Worm (Caenorhabditis elegans) whole organism, L1 larva: ENCODE results near the gene rpn-1.

ENCODE experiments used
- ceh-8 ChIP-seq: fragments of 200-800 bp; sonication (Bioruptor generic); optimal IDR thresholded peaks from 2 replicates; lab custom pipeline; 2018; ENCODE audit warnings: mild to moderate bottlenecking, missing genetic modification characterization, moderate library complexity, missing compliant biosample characterization
- lin-15B ChIP-seq: fragments of 150-350 bp; sonication (generic microtip); optimal IDR thresholded peaks from 3 replicates; lab custom pipeline; 2014; ENCODE audit warnings: missing biosample characterization, missing genetic modification characterization
- nhr-237 ChIP-seq: fragments of 150-350 bp; optimal IDR thresholded peaks from 2 replicates; lab custom pipeline; 2014; ENCODE audit warnings: missing biosample characterization, missing genetic modification characterization
- nhr-76 ChIP-seq: sonication (generic microtip); optimal IDR thresholded peaks from 2 replicates; lab custom pipeline; 2017; ENCODE audit warnings: missing biosample characterization, missing genetic modification characterization
- nhr-84 ChIP-seq: sonication (generic microtip); optimal IDR thresholded peaks from 2 replicates; lab custom pipeline; 2017; ENCODE audit warnings: missing biosample characterization, missing genetic modification characterization

DNA sequence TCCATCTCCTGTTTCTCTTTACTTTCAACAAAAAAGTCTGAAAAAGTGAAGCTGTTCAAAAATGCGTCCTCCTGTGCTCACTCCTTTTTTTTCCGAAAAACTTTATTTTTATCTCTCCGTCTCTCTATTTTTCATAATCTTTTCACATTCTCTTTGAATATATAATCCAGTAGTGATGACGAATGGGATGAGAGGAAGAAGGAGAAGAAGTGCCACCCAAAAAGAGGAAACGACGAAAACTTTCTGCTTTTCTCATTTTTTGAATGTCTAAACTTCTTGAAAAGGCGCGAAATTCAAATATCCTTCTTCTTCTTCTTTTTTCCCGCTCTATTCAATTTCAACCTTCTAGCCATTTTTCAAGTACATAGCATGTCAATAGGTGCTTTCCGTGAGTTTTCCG is 45.0 kb upstream of the rpn-1 start:
- no peak for TF ChIP-seq nhr-237 (tag; lab: Kevin White, UChicago)
- TF ChIP-seq nhr-84: no peak
- no peak for TF ChIP-seq lin-15B
- TF ChIP-seq nhr-76 (tag; lab: Kevin White, UChicago): no peak
- no peak for TF ChIP-seq ceh-8 (GFP tag; lab: Kevin White, UChicago)
